Worm (Caenorhabditis elegans) whole organism, L1 larva: Measurements from ENCODE around the gene gst-44.

Experiments used
- C04F5.9 ChIP-seq: sonication (generic microtip); optimal IDR thresholded peaks from 2 replicates; lab custom pipeline; 2016; ENCODE audit warnings: missing genetic modification characterization, missing compliant biosample characterization
- C16A3.4 ChIP-seq: fragments of 150-350 bp; optimal IDR thresholded peaks from 2 replicates; lab custom pipeline; 2014; ENCODE audit warnings: missing biosample characterization, missing genetic modification characterization
- F16B12.6 ChIP-seq: fragments of 150-350 bp; optimal IDR thresholded peaks from 2 replicates; lab custom pipeline; 2014; ENCODE audit warnings: missing biosample characterization, missing genetic modification characterization
- Y116A8C.19 ChIP-seq: sonication (generic microtip); optimal IDR thresholded peaks from 2 replicates; lab custom pipeline; 2016; ENCODE audit warnings: missing compliant biosample characterization, missing genetic modification characterization, borderline replicate concordance
- alr-1 ChIP-seq: fragments of 200-800 bp; sonication (Bioruptor generic); optimal IDR thresholded peaks from 2 replicates; lab custom pipeline; 2018; ENCODE audit warnings: borderline replicate concordance, mild to moderate bottlenecking, missing genetic modification characterization, missing compliant biosample characterization
- aly-2 ChIP-seq: fragments of 150-350 bp; optimal IDR thresholded peaks from 2 replicates; lab custom pipeline; 2014; ENCODE audit warnings: missing biosample characterization, missing genetic modification characterization
- ama-1 ChIP-seq: fragments of 150-350 bp; optimal IDR thresholded peaks from 2 replicates; lab custom pipeline; 2014
- ceh-63 ChIP-seq: fragments of 200-800 bp; sonication (Bioruptor generic); optimal IDR thresholded peaks from 2 replicates; lab custom pipeline; 2018; ENCODE audit warnings: mild to moderate bottlenecking, missing genetic modification characterization, missing compliant biosample characterization
- ceh-8 ChIP-seq: fragments of 200-800 bp; sonication (Bioruptor generic); optimal IDR thresholded peaks from 2 replicates; lab custom pipeline; 2018; ENCODE audit warnings: mild to moderate bottlenecking, missing genetic modification characterization, moderate library complexity, missing compliant biosample characterization
- ceh-82 ChIP-seq, 3 experiments: fragments of 150-350 bp in 1 of 3; sonication (generic microtip) in 2 of 3; optimal IDR thresholded peaks; 2 replicates each; lab custom pipeline; 2014 to 2017; ENCODE audit warnings: missing biosample characterization in 3 of 3, missing genetic modification characterization in 3 of 3
- ceh-88 ChIP-seq: fragments of 200-800 bp; sonication (Bioruptor generic); IDR thresholded peaks from 2 replicates; pipeline ENCODE4 v1.3.6; 2022; ENCODE audit warnings: missing genetic modification characterization, missing compliant biosample characterization
- dsc-1 ChIP-seq: sonication (generic microtip); optimal IDR thresholded peaks from 2 replicates; lab custom pipeline; 2016; ENCODE audit warnings: mild to moderate bottlenecking, missing genetic modification characterization, missing compliant biosample characterization
- efl-1 ChIP-seq, 4 experiments: fragments of 150-350 bp; optimal IDR thresholded peaks in 3 of 4; peaks in 1 of 4; 1 replicate in 1 of 4; 2 replicates in 3 of 4; lab custom pipeline; 2014; ENCODE audit warnings: missing biosample characterization in 2 of 4, missing genetic modification characterization in 2 of 4, missing genetic modification reagents in 2 of 4
- egl-13 ChIP-seq: sonication (generic microtip); optimal IDR thresholded peaks from 2 replicates; lab custom pipeline; 2016; ENCODE audit warnings: missing genotype, missing genetic modification reagents, missing genetic modification characterization, missing compliant biosample characterization
- egl-27 ChIP-seq, 2 experiments: fragments of 150-350 bp in 1 of 2; sonication (generic microtip); optimal IDR thresholded peaks; 3 replicates each; lab custom pipeline; 2017 to 2018; ENCODE audit warnings: missing biosample characterization in 2 of 2, missing genetic modification characterization in 2 of 2, missing genetic modification reagents in 2 of 2
- ets-5 ChIP-seq: fragments of 200-800 bp; sonication (Bioruptor generic); IDR thresholded peaks from 2 replicates; pipeline ENCODE4 v1.3.6; 2022; ENCODE audit warnings: missing genetic modification characterization, missing compliant biosample characterization
- fkh-8 ChIP-seq: sonication (generic microtip); optimal IDR thresholded peaks from 2 replicates; lab custom pipeline; 2016; ENCODE audit warnings: mild to moderate bottlenecking, missing genetic modification characterization, missing compliant biosample characterization
- fos-1 ChIP-seq: fragments of 150-350 bp; optimal IDR thresholded peaks from 2 replicates; lab custom pipeline; 2014; ENCODE audit warnings: missing biosample characterization, missing genetic modification characterization
- grh-1 ChIP-seq: fragments of 200-800 bp; sonication (Bioruptor generic); IDR thresholded peaks from 2 replicates; pipeline ENCODE4 v1.3.6; 2022; ENCODE audit warnings: missing genetic modification reagents, missing genetic modification characterization, missing compliant biosample characterization
- hlh-17 ChIP-seq: fragments of 200-800 bp; sonication (Bioruptor generic); optimal IDR thresholded peaks from 2 replicates; lab custom pipeline; 2018; ENCODE audit warnings: missing genetic modification characterization, mild to moderate bottlenecking, missing compliant biosample characterization, moderate library complexity, borderline replicate concordance
- hlh-4 ChIP-seq: sonication (generic microtip); optimal IDR thresholded peaks from 2 replicates; lab custom pipeline; 2016; ENCODE audit warnings: mild to moderate bottlenecking, missing genetic modification characterization, missing compliant biosample characterization
- irx-1 ChIP-seq: sonication (generic microtip); optimal IDR thresholded peaks from 2 replicates; lab custom pipeline; 2016; ENCODE audit warnings: missing genetic modification characterization, missing compliant biosample characterization
- jun-1 ChIP-seq: fragments of 150-350 bp; optimal IDR thresholded peaks from 2 replicates; lab custom pipeline; 2014; ENCODE audit warnings: missing biosample characterization, missing genetic modification reagents, missing genetic modification characterization
- lin-13 ChIP-seq: fragments of 150-350 bp; optimal IDR thresholded peaks from 2 replicates; lab custom pipeline; 2014; ENCODE audit warnings: missing biosample characterization, missing genetic modification reagents, missing genetic modification characterization
- lin-15B ChIP-seq: fragments of 150-350 bp; sonication (generic microtip); optimal IDR thresholded peaks from 3 replicates; lab custom pipeline; 2014; ENCODE audit warnings: missing biosample characterization, missing genetic modification characterization
- lin-35 ChIP-seq, 2 experiments: fragments of 150-350 bp; optimal IDR thresholded peaks; 2 replicates each; lab custom pipeline; 2014; ENCODE audit warnings: missing biosample characterization in 2 of 2, missing genetic modification characterization in 2 of 2, missing genetic modification reagents in 2 of 2
- lir-3 ChIP-seq: sonication (generic microtip); optimal IDR thresholded peaks from 2 replicates; lab custom pipeline; 2016; ENCODE audit warnings: mild to moderate bottlenecking, missing genetic modification characterization, moderate library complexity, missing compliant biosample characterization; ENCODE audit not compliant: poor library complexity
- lsy-2 ChIP-seq, 2 experiments: fragments of 150-350 bp; optimal IDR thresholded peaks; 2 replicates each; lab custom pipeline; 2014; ENCODE audit warnings: missing biosample characterization in 2 of 2, missing genetic modification characterization in 2 of 2
- mab-9 ChIP-seq: fragments of 200-800 bp; sonication (Bioruptor generic); IDR thresholded peaks from 2 replicates; pipeline ENCODE4 v1.3.6; 2022; ENCODE audit warnings: missing genetic modification reagents, missing genetic modification characterization, missing compliant biosample characterization
- mef-2 ChIP-seq: fragments of 150-350 bp; optimal IDR thresholded peaks from 2 replicates; lab custom pipeline; 2014; ENCODE audit warnings: missing biosample characterization, missing genetic modification characterization
- nhr-11 ChIP-seq: fragments of 150-350 bp; optimal IDR thresholded peaks from 2 replicates; lab custom pipeline; 2014; ENCODE audit warnings: missing biosample characterization, missing genetic modification characterization
- nhr-12 ChIP-seq: sonication (generic microtip); optimal IDR thresholded peaks from 2 replicates; lab custom pipeline; 2017; ENCODE audit warnings: missing biosample characterization, missing genetic modification characterization
- nhr-237 ChIP-seq: fragments of 150-350 bp; optimal IDR thresholded peaks from 2 replicates; lab custom pipeline; 2014; ENCODE audit warnings: missing biosample characterization, missing genetic modification characterization
- nhr-28 ChIP-seq: fragments of 150-350 bp; optimal IDR thresholded peaks from 2 replicates; lab custom pipeline; 2014; ENCODE audit warnings: missing biosample characterization, missing genetic modification characterization
- nhr-71 ChIP-seq: sonication (generic microtip); optimal IDR thresholded peaks from 2 replicates; lab custom pipeline; 2016; ENCODE audit warnings: mild to moderate bottlenecking, missing genetic modification characterization, moderate library complexity, missing compliant biosample characterization
- nhr-76 ChIP-seq: sonication (generic microtip); optimal IDR thresholded peaks from 2 replicates; lab custom pipeline; 2017; ENCODE audit warnings: missing biosample characterization, missing genetic modification characterization
- nhr-77 ChIP-seq: fragments of 150-350 bp; optimal IDR thresholded peaks from 2 replicates; lab custom pipeline; 2014; ENCODE audit warnings: missing biosample characterization, missing genetic modification characterization
- nhr-84 ChIP-seq: sonication (generic microtip); optimal IDR thresholded peaks from 2 replicates; lab custom pipeline; 2017; ENCODE audit warnings: missing biosample characterization, missing genetic modification characterization
- nhr-85 ChIP-seq: sonication (generic microtip); peaks from one replicate; lab custom pipeline; 2016; ENCODE audit warnings: missing genetic modification characterization, inconsistent platforms, missing compliant biosample characterization
- nhr-90 ChIP-seq: sonication (generic microtip); optimal IDR thresholded peaks from 2 replicates; lab custom pipeline; 2016; ENCODE audit warnings: mild to moderate bottlenecking, missing genetic modification characterization, missing compliant biosample characterization; ENCODE audit not compliant: poor library complexity
- pag-3 ChIP-seq: sonication (generic microtip); optimal IDR thresholded peaks from 2 replicates; lab custom pipeline; 2017; ENCODE audit warnings: missing genetic modification characterization, mild to moderate bottlenecking, missing compliant biosample characterization, antibody characterized with exemption, borderline replicate concordance; ENCODE audit not compliant: insufficient read depth
- pqm-1 ChIP-seq: sonication (generic microtip); optimal IDR thresholded peaks from 3 replicates; lab custom pipeline; 2017; ENCODE audit warnings: missing biosample characterization, missing genetic modification characterization
- snu-23 ChIP-seq: sonication (generic microtip); optimal IDR thresholded peaks from 2 replicates; lab custom pipeline; 2016; ENCODE audit warnings: missing genetic modification characterization, missing compliant biosample characterization
- sptf-1 ChIP-seq: fragments of 150-350 bp; optimal IDR thresholded peaks from 2 replicates; lab custom pipeline; 2014; ENCODE audit warnings: missing biosample characterization, missing genetic modification characterization
- swsn-7 ChIP-seq: sonication (generic microtip); optimal IDR thresholded peaks from 2 replicates; lab custom pipeline; 2016; ENCODE audit warnings: missing genetic modification characterization, missing compliant biosample characterization
- tbx-2 ChIP-seq: sonication (generic microtip); optimal IDR thresholded peaks from 2 replicates; lab custom pipeline; 2016; ENCODE audit warnings: missing genetic modification characterization, missing compliant biosample characterization
- tlp-1 ChIP-seq: fragments of 150-350 bp; optimal IDR thresholded peaks from 2 replicates; lab custom pipeline; 2014; ENCODE audit warnings: missing biosample characterization, missing genetic modification characterization
- unc-62 ChIP-seq: fragments of 150-350 bp; optimal IDR thresholded peaks from 2 replicates; lab custom pipeline; 2014; ENCODE audit warnings: missing biosample characterization, missing genetic modification reagents, missing genetic modification characterization
- unc-86 ChIP-seq: sonication (generic microtip); optimal IDR thresholded peaks from 2 replicates; lab custom pipeline; 2016; ENCODE audit warnings: missing genetic modification characterization, missing compliant biosample characterization
- unc-98 ChIP-seq: fragments of 200-800 bp; sonication (Bioruptor generic); IDR thresholded peaks from 2 replicates; pipeline ENCODE4 v1.3.6; 2022; ENCODE audit warnings: missing genetic modification characterization, missing compliant biosample characterization
- vab-15 ChIP-seq: sonication (generic microtip); optimal IDR thresholded peaks from 2 replicates; lab custom pipeline; 2017; ENCODE audit warnings: missing genotype, mild to moderate bottlenecking, missing genetic modification characterization, missing compliant biosample characterization
- xbp-1 ChIP-seq: sonication (generic microtip); optimal IDR thresholded peaks from 2 replicates; lab custom pipeline; 2016; ENCODE audit warnings: missing genetic modification characterization, missing compliant biosample characterization
- zip-4 ChIP-seq: fragments of 200-800 bp; sonication (Bioruptor generic); optimal IDR thresholded peaks from 2 replicates; lab custom pipeline; 2018; ENCODE audit warnings: mild to moderate bottlenecking, missing genetic modification characterization, moderate library complexity, missing compliant biosample characterization

Gene gst-44

ce11 chrV:16401519-16401918 lies 10.8 kb downstream of the gst-44 start, which contains the start of gene F13A7.14:
TSS of gene F13A7.14 (plus strand) at chrV:16401891.
- TF ChIP-seq mef-2 (tag; lab: Kevin White, UChicago), result no peak
- peak; percentile 68 to 81 (median 70) for TF ChIP-seq ceh-82 (tag; optimal IDR thresholded peaks at IDR 0.05; lab: Kevin White, UChicago)
- TF ChIP-seq lin-15B (tag; lab: Kevin White, UChicago), result peak; percentile 64
- no peak for TF ChIP-seq ets-5 (GFP tag; lab: Robert Waterston, UW)
- no peak for TF ChIP-seq unc-62 (GFP tag; lab: Kevin White, UChicago)
- peak; percentile 74 for TF ChIP-seq vab-15 (tag; lab: Kevin White, UChicago)
- peak; percentile 89 for TF ChIP-seq swsn-7 (tag; lab: Kevin White, UChicago)
- peak; percentile 76 for TF ChIP-seq C16A3.4 (tag; lab: Kevin White, UChicago)
- peak; percentile 95 for TF ChIP-seq nhr-85
- peak; percentile 82 for TF ChIP-seq hlh-4
- TF ChIP-seq egl-27 (tag; optimal IDR thresholded peaks at IDR 0.05; lab: Kevin White, UChicago), result no peak
- TF ChIP-seq ceh-63, result peak; percentile 32
- TF ChIP-seq nhr-11 (tag; lab: Kevin White, UChicago), result peak; percentile 25
- no peak for TF ChIP-seq alr-1 (tag; lab: Kevin White, UChicago)
- TF ChIP-seq unc-86 (tag; lab: Kevin White, UChicago), result peak; percentile 83
- TF ChIP-seq snu-23 (GFP tag; lab: Kevin White, UChicago), result peak; percentile 90
- no peak for TF ChIP-seq nhr-28 (tag; lab: Kevin White, UChicago)
- TF ChIP-seq grh-1, result peak; percentile 86
- TF ChIP-seq tlp-1 (tag; lab: Kevin White, UChicago), result no peak
- TF ChIP-seq pqm-1 (tag; lab: Kevin White, UChicago), result no peak
- TF ChIP-seq nhr-77 (tag; lab: Kevin White, UChicago), result peak; percentile 1
- peak; percentile 96 for TF ChIP-seq dsc-1 (tag; lab: Kevin White, UChicago)
- TF ChIP-seq zip-4 (GFP tag; lab: Kevin White, UChicago), result peak; percentile 80
- no peak for TF ChIP-seq nhr-76 (tag; lab: Kevin White, UChicago)
- TF ChIP-seq fkh-8, result peak; percentile 77
- TF ChIP-seq tbx-2, result peak; percentile 96
- no peak for TF ChIP-seq nhr-12 (tag; lab: Kevin White, UChicago)
- no peak for TF ChIP-seq sptf-1 (tag; lab: Kevin White, UChicago)
- TF ChIP-seq efl-1 (optimal IDR thresholded peaks at IDR 0.05; lab: Kevin White, UChicago), result peak; percentile 97 to 98
- peak; percentile 97 to 100 for TF ChIP-seq efl-1 (GFP tag; optimal IDR thresholded peaks at IDR 0.05 in 1 of 2; lab: Kevin White, UChicago)
- peak; percentile 97 for TF ChIP-seq nhr-90
- no peak for TF ChIP-seq aly-2 (tag; lab: Kevin White, UChicago)
- TF ChIP-seq lin-35 (GFP tag; optimal IDR thresholded peaks at IDR 0.05; lab: Kevin White, UChicago), result peak; percentile 96 to 97
- TF ChIP-seq pag-3 (tag; lab: Kevin White, UChicago), result no peak
- peak; percentile 54 for TF ChIP-seq jun-1 (tag; lab: Kevin White, UChicago)
- peak; percentile 96 for TF ChIP-seq irx-1
- peak; percentile 94 for TF ChIP-seq mab-9 (GFP tag; lab: Robert Waterston, UW)
- TF ChIP-seq F16B12.6 (tag; lab: Kevin White, UChicago), result peak; percentile 15
- TF ChIP-seq xbp-1 (tag; lab: Kevin White, UChicago), result peak; percentile 91
- TF ChIP-seq unc-98 (GFP tag; lab: Robert Waterston, UW), result peak; percentile 91
- peak; percentile 79 to 89 for TF ChIP-seq lsy-2 (tag; optimal IDR thresholded peaks at IDR 0.05; lab: Kevin White, UChicago)
- TF ChIP-seq C04F5.9 (tag; lab: Kevin White, UChicago), result peak; percentile 88
- peak; percentile 95 for TF ChIP-seq nhr-71
- peak; percentile 67 for TF ChIP-seq hlh-17 (GFP tag; lab: Kevin White, UChicago)
- TF ChIP-seq nhr-237, result no peak
- TF ChIP-seq egl-13 (tag; lab: Kevin White, UChicago), result peak; percentile 94
- peak; percentile 71 for TF ChIP-seq ceh-88 (GFP tag; lab: Robert Waterston, UW)
- no peak for TF ChIP-seq ama-1 (lab: Kevin White, UChicago)
- TF ChIP-seq fos-1 (tag; lab: Kevin White, UChicago), result no peak
- TF ChIP-seq lin-13 (GFP tag; lab: Kevin White, UChicago), result peak; percentile 66
- TF ChIP-seq lir-3 (tag; lab: Kevin White, UChicago), result peak; percentile 96
- no peak for TF ChIP-seq nhr-84 (tag; lab: Kevin White, UChicago)
- TF ChIP-seq ceh-8 (GFP tag; lab: Kevin White, UChicago), result peak; percentile 61
- TF ChIP-seq Y116A8C.19, result peak; percentile 83
